Fruit fly (Drosophila melanogaster) whole organism, embryonic: ENCODE data around the gene Cpsf5.

Experiments
- Aef1 ChIP-seq: fragments of 200-800 bp; sonication (Bioruptor generic); IDR thresholded peaks from 3 replicates; pipeline ENCODE4 v1.3.6; 2022; ENCODE audit warnings: missing biosample characterization, missing genetic modification characterization
- Atf-2 ChIP-seq: fragments of 200-800 bp; sonication (Bioruptor generic); optimal IDR thresholded peaks from 2 replicates; lab custom pipeline; 2016; ENCODE audit warnings: missing biosample characterization, missing genetic modification characterization
- Atf6 ChIP-seq: fragments of 200-800 bp; sonication (Bioruptor generic); IDR thresholded peaks from 2 replicates; pipeline ENCODE4 v1.3.6; 2022; ENCODE audit warnings: missing biosample characterization, missing genetic modification characterization
- B-H2 ChIP-seq: fragments of 200-800 bp; sonication (Bioruptor generic); optimal IDR thresholded peaks from 2 replicates; lab custom pipeline; 2018; ENCODE audit warnings: missing biosample characterization, mild to moderate bottlenecking, missing genetic modification characterization
- CG10209 ChIP-seq: fragments of 200-800 bp; sonication (Bioruptor generic); optimal IDR thresholded peaks from 3 replicates; lab custom pipeline; 2017; ENCODE audit warnings: missing biosample characterization, mild to moderate bottlenecking, missing genetic modification characterization, missing genetic modification reagents
- CG11456 ChIP-seq: fragments of 200-800 bp; sonication (Bioruptor generic); IDR thresholded peaks from 3 replicates; pipeline ENCODE4 v1.3.6; 2022; ENCODE audit warnings: missing biosample characterization, missing genetic modification characterization
- CG11504 ChIP-seq: fragments of 200-800 bp; sonication (Bioruptor generic); optimal IDR thresholded peaks from 3 replicates; lab custom pipeline; 2019; ENCODE audit warnings: missing biosample characterization, mild to moderate bottlenecking, missing genetic modification characterization, moderate library complexity
- CG11723 ChIP-seq: fragments of 200-800 bp; sonication (Bioruptor generic); optimal IDR thresholded peaks from 2 replicates; lab custom pipeline; 2017; ENCODE audit warnings: missing biosample characterization, mild to moderate bottlenecking, missing genetic modification characterization
- CG12104 ChIP-seq: fragments of 200-800 bp; sonication (Bioruptor generic); optimal IDR thresholded peaks from 3 replicates; lab custom pipeline; 2016; ENCODE audit warnings: missing biosample characterization, missing genetic modification characterization
- CG12299 ChIP-seq: fragments of 200-800 bp; sonication (Bioruptor generic); optimal IDR thresholded peaks from 2 replicates; lab custom pipeline; 2018; ENCODE audit warnings: missing biosample characterization, mild to moderate bottlenecking, missing genetic modification characterization
- CG17385 ChIP-seq: fragments of 200-800 bp; sonication (Bioruptor generic); optimal IDR thresholded peaks from 3 replicates; lab custom pipeline; 2018; ENCODE audit warnings: missing biosample characterization, mild to moderate bottlenecking, missing genetic modification characterization
- CG2129 ChIP-seq: fragments of 200-800 bp; sonication (Bioruptor generic); IDR thresholded peaks from 2 replicates; pipeline ENCODE4 v1.3.6; 2022; ENCODE audit warnings: missing biosample characterization, missing genetic modification characterization; ENCODE audit not compliant: partially characterized antibody
- CG3065 ChIP-seq: fragments of 200-800 bp; sonication (Bioruptor generic); optimal IDR thresholded peaks from 2 replicates; lab custom pipeline; 2016; ENCODE audit warnings: missing biosample characterization, missing genetic modification characterization
- CG3163 ChIP-seq: fragments of 200-800 bp; sonication (Bioruptor generic); optimal IDR thresholded peaks from 3 replicates; lab custom pipeline; 2016; ENCODE audit warnings: missing biosample characterization, missing genetic modification characterization
- CG32772 ChIP-seq: fragments of 200-800 bp; sonication (Bioruptor generic); IDR thresholded peaks from 2 replicates; pipeline ENCODE4 v1.3.6; 2022; ENCODE audit warnings: missing biosample characterization, missing genetic modification characterization
- CG34224 ChIP-seq: fragments of 200-800 bp; sonication (Bioruptor generic); IDR thresholded peaks from 3 replicates; pipeline ENCODE4 v1.3.6; 2022; ENCODE audit warnings: missing biosample characterization, missing genetic modification characterization; ENCODE audit not compliant: partially characterized antibody
- CG5180 ChIP-seq: fragments of 200-800 bp; sonication (Bioruptor generic); optimal IDR thresholded peaks from 3 replicates; lab custom pipeline; 2017; ENCODE audit warnings: missing biosample characterization, missing genetic modification characterization, mild to moderate bottlenecking, moderate library complexity, missing genetic modification reagents
- CG5953 ChIP-seq: fragments of 200-800 bp; sonication (Bioruptor generic); IDR thresholded peaks from 2 replicates; pipeline ENCODE4 v1.3.6; 2022; ENCODE audit warnings: missing biosample characterization, missing genetic modification characterization
- CG6813 ChIP-seq: fragments of 200-800 bp; sonication (Bioruptor generic); optimal IDR thresholded peaks from 2 replicates; lab custom pipeline; 2017; ENCODE audit warnings: missing biosample characterization, missing genetic modification characterization, mild to moderate bottlenecking, moderate library complexity, missing genetic modification reagents
- CG7357 ChIP-seq: fragments of 200-800 bp; sonication (Bioruptor generic); IDR thresholded peaks from 3 replicates; pipeline ENCODE4 v1.3.6; 2022; ENCODE audit warnings: missing biosample characterization, missing genetic modification characterization
- CG7786 ChIP-seq: fragments of 200-800 bp; sonication (Bioruptor generic); optimal IDR thresholded peaks from 2 replicates; lab custom pipeline; 2016; ENCODE audit warnings: missing biosample characterization, missing genetic modification characterization
- CG8944 ChIP-seq: fragments of 200-800 bp; sonication (Bioruptor generic); optimal IDR thresholded peaks from 3 replicates; lab custom pipeline; 2016; ENCODE audit warnings: missing biosample characterization, missing genetic modification characterization
- Camta ChIP-seq: fragments of 200-800 bp; sonication (Bioruptor generic); optimal IDR thresholded peaks from 2 replicates; lab custom pipeline; 2016; ENCODE audit warnings: missing biosample characterization, missing genetic modification characterization
- Doc2 ChIP-seq: fragments of 200-800 bp; sonication (Bioruptor generic); IDR thresholded peaks from 2 replicates; pipeline ENCODE4 v1.3.6; 2022; ENCODE audit warnings: missing biosample characterization, missing genetic modification characterization
- Gug ChIP-seq: fragments of 200-800 bp; sonication (Bioruptor generic); IDR thresholded peaks from 4 replicates; pipeline ENCODE4 v1.3.6; 2022; ENCODE audit warnings: missing biosample characterization, missing genetic modification characterization
- H2.0 ChIP-seq: fragments of 200-800 bp; sonication (Bioruptor generic); IDR thresholded peaks from 2 replicates; pipeline ENCODE4 v1.3.6; 2022; ENCODE audit warnings: missing biosample characterization, missing genetic modification characterization
- HHEX ChIP-seq: fragments of 200-800 bp; sonication (Bioruptor generic); optimal IDR thresholded peaks from 3 replicates; lab custom pipeline; 2017; ENCODE audit warnings: missing biosample characterization, mild to moderate bottlenecking, missing genetic modification characterization, missing genetic modification reagents
- HLH54F ChIP-seq: fragments of 200-800 bp; sonication (Bioruptor generic); optimal IDR thresholded peaks from 3 replicates; lab custom pipeline; 2016; ENCODE audit warnings: missing biosample characterization, missing genetic modification characterization
- Hey ChIP-seq: fragments of 200-800 bp; sonication (Bioruptor generic); optimal IDR thresholded peaks from 3 replicates; lab custom pipeline; 2018; ENCODE audit warnings: missing biosample characterization, mild to moderate bottlenecking, missing genetic modification characterization
- Hmx ChIP-seq: fragments of 200-800 bp; sonication (Bioruptor generic); optimal IDR thresholded peaks from 2 replicates; lab custom pipeline; 2016; ENCODE audit warnings: missing biosample characterization, missing genetic modification characterization
- Mrtf ChIP-seq: fragments of 200-800 bp; sonication (Bioruptor generic); IDR thresholded peaks from 3 replicates; pipeline ENCODE4 v1.3.6; 2022; ENCODE audit warnings: missing biosample characterization, missing genetic modification characterization
- Optix ChIP-seq: fragments of 200-800 bp; sonication (Bioruptor generic); IDR thresholded peaks from 3 replicates; pipeline ENCODE4 v1.3.6; 2022; ENCODE audit warnings: missing biosample characterization, missing genetic modification characterization
- Sin3A ChIP-seq: fragments of >200 bp; optimal IDR thresholded peaks from 2 replicates; lab custom pipeline; 2018
- Six4 ChIP-seq: fragments of 200-800 bp; sonication (Bioruptor generic); optimal IDR thresholded peaks from 2 replicates; lab custom pipeline; 2016; ENCODE audit warnings: missing biosample characterization, missing genetic modification characterization
- Sry-δ ChIP-seq: fragments of 200-800 bp; sonication (Bioruptor generic); optimal IDR thresholded peaks from 2 replicates; lab custom pipeline; 2016; ENCODE audit warnings: missing biosample characterization, missing genetic modification characterization
- chinmo ChIP-seq: fragments of 200-800 bp; sonication (Bioruptor generic); IDR thresholded peaks from 4 replicates; pipeline ENCODE4 v1.3.6; 2022; ENCODE audit warnings: missing biosample characterization, missing genetic modification characterization; ENCODE audit not compliant: partially characterized antibody
- crol ChIP-seq: fragments of 200-800 bp; sonication (Bioruptor generic); IDR thresholded peaks from 2 replicates; pipeline ENCODE4 v1.3.6; 2022; ENCODE audit warnings: missing biosample characterization, missing genetic modification characterization
- dimm ChIP-seq: fragments of 200-800 bp; sonication (Bioruptor generic); IDR thresholded peaks from 2 replicates; pipeline ENCODE4 v1.3.6; 2022; ENCODE audit warnings: missing biosample characterization, missing genetic modification characterization
- dmrt99B ChIP-seq: fragments of 200-800 bp; sonication (Bioruptor generic); optimal IDR thresholded peaks from 2 replicates; lab custom pipeline; 2018; ENCODE audit warnings: missing biosample characterization, mild to moderate bottlenecking, missing genetic modification characterization, moderate library complexity
- hb ChIP-seq: fragments of 200-800 bp; sonication (Bioruptor generic); IDR thresholded peaks from 3 replicates; pipeline ENCODE4 v1.3.6; 2022; ENCODE audit warnings: missing biosample characterization, missing genetic modification characterization; ENCODE audit not compliant: partially characterized antibody
- jing ChIP-seq: fragments of 200-800 bp; sonication (Bioruptor generic); optimal IDR thresholded peaks from 2 replicates; lab custom pipeline; 2018; ENCODE audit warnings: missing biosample characterization, mild to moderate bottlenecking, missing genetic modification characterization
- jumu ChIP-seq: fragments of 200-800 bp; sonication (Bioruptor generic); optimal IDR thresholded peaks from 3 replicates; lab custom pipeline; 2016; ENCODE audit warnings: missing biosample characterization, missing genetic modification characterization
- mld ChIP-seq: fragments of 200-800 bp; sonication (Bioruptor generic); IDR thresholded peaks from 3 replicates; pipeline ENCODE4 v1.3.6; 2022; ENCODE audit warnings: missing biosample characterization, missing genetic modification characterization; ENCODE audit not compliant: partially characterized antibody
- pnt ChIP-seq: fragments of 200-800 bp; sonication (Bioruptor generic); optimal IDR thresholded peaks from 3 replicates; lab custom pipeline; 2016; ENCODE audit warnings: missing biosample characterization, missing genetic modification characterization
- pros ChIP-seq: fragments of 200-800 bp; sonication (Bioruptor generic); optimal IDR thresholded peaks from 3 replicates; lab custom pipeline; 2019; ENCODE audit warnings: missing biosample characterization, mild to moderate bottlenecking, missing genetic modification characterization, moderate library complexity
- sim ChIP-seq: fragments of 200-800 bp; sonication (Bioruptor generic); IDR thresholded peaks from 2 replicates; pipeline ENCODE4 v1.3.6; 2022; ENCODE audit warnings: missing biosample characterization, missing genetic modification characterization
- sr ChIP-seq: fragments of 200-800 bp; sonication (Bioruptor generic); IDR thresholded peaks from 3 replicates; pipeline ENCODE4 v1.3.6; 2022; ENCODE audit warnings: missing biosample characterization, missing genetic modification characterization
- tx ChIP-seq: fragments of 200-800 bp; sonication (Bioruptor generic); optimal IDR thresholded peaks from 2 replicates; lab custom pipeline; 2016; ENCODE audit warnings: missing biosample characterization, missing genetic modification characterization

The Cpsf5 gene

DNA sequence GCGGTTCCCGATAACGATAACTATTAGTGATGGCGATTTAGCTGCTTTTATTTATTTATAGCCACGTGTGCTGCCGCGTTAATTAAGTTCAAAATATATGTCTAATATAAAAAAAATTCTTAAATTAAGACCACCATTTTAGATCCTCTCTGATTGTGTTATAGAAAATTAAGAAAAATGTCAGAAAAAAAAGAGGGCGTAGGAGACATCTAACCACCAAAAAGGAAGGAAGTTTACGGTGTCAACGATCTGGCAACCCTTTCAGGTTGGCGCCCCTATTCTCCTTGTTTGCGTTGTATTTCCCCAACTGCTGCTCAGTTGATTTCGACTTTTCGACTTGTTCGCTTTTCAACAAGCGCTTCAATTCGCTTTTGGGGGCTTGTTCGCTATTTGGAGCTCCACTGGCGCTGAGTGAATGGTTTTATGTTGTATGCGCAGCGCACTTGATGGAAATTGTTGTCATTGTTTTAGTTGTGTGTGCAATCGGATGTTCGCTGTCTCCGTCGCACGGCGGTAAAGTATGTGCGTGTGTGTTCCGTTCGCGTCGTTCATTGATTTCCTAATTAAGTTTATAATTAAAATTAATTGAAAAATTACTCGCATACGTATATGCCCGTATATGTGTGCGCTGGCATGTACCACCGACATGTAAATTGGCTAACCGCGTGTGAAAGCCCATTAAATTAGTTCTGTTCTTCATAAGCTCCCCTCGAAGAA, 50.1 kb downstream of the Cpsf5 start, which contains the start of the genes CG3434 and CG44838 (continued):
- TF ChIP-seq CG12104 (GFP tag; lab: Kevin White, UChicago) (peak; percentile 54), HHEX (peak; percentile 62), jing (no peak), dimm (GFP tag; lab: Robert Waterston, UW) (no peak), Atf-2 (GFP tag; lab: Kevin White, UChicago) (peak; percentile 19), sim (GFP tag; lab: Robert Waterston, UW) (no peak), CG8944 (GFP tag; lab: Kevin White, UChicago) (peak; percentile 55), HLH54F (GFP tag; lab: Kevin White, UChicago) (peak; percentile 69), jumu (GFP tag; lab: Kevin White, UChicago) (peak; percentile 73), CG7357 (GFP tag; lab: Robert Waterston, UW) (peak; percentile 44; the same call in 1 of the 3 replicates), CG10209 (GFP tag; lab: Kevin White, UChicago) (peak; percentile 68), CG7786 (peak; percentile 57), dmrt99B (peak; percentile 74), CG11456 (GFP tag; lab: Robert Waterston, UW) (peak; percentile 79), CG32772 (GFP tag; lab: Robert Waterston, UW) (peak; percentile 65)

- TF ChIP-seq chinmo (GFP tag; lab: Robert Waterston, UW) (0 out of 4 replicates have a peak, but pooled peaks have one; percentile 46), Sry-δ (GFP tag; lab: Kevin White, UChicago) (no peak), H2.0 (GFP tag; lab: Robert Waterston, UW) (peak; percentile 51), Camta (GFP tag; lab: Kevin White, UChicago) (no peak), CG3163 (no peak), sr (GFP tag; lab: Robert Waterston, UW) (peak; percentile 6; the same call in 1 of the 3 replicates), Atf6 (GFP tag; lab: Robert Waterston, UW) (peak; percentile 36), Hey (tag; lab: Kevin White, UChicago) (no peak), Aef1 (GFP tag; lab: Robert Waterston, UW) (0 out of 3 replicates have a peak, but pooled peaks have one; percentile 9), Mrtf (peak; percentile 57; the same call in 1 of the 3 replicates), Six4 (GFP tag; lab: Kevin White, UChicago) (no peak), CG11723 (GFP tag; lab: Kevin White, UChicago) (no peak), CG12299 (tag; lab: Kevin White, UChicago) (no peak), CG5180 (no peak), Gug (GFP tag; lab: Robert Waterston, UW) (peak; percentile 43; the same call in 1 of the 4 replicates), tx (GFP tag; lab: Kevin White, UChicago) (no peak), Hmx (no peak), Optix (no peak), CG2129 (no peak), CG6813 (no peak), B-H2 (GFP tag; lab: Kevin White, UChicago) (no peak), CG17385 (no peak), mld (GFP tag; lab: Robert Waterston, UW) (peak; percentile 48; the same call in 1 of the 3 replicates), CG11504 (tag; lab: Kevin White, UChicago) (no peak), Sin3A (no peak), pnt (GFP tag; lab: Kevin White, UChicago) (no peak), crol (GFP tag; lab: Robert Waterston, UW) (0 out of 2 replicates have a peak, but pooled peaks have one; percentile 9), CG3065 (GFP tag; lab: Kevin White, UChicago) (peak; percentile 20), hb (GFP tag; lab: Robert Waterston, UW) (no peak), pros (GFP tag; lab: Kevin White, UChicago) (peak; percentile 73), CG34224 (0 out of 3 replicates have a peak, but pooled peaks have one; percentile 26), CG5953 (GFP tag; lab: Robert Waterston, UW) (peak; percentile 58; the same call in 1 of the 2 replicates), Doc2 (GFP tag; lab: Robert Waterston, UW) (no peak)
Measured at dm6 chr3L:9461670-9462246, 50.9 kb downstream of the Cpsf5 start.
